Fruit fly (Drosophila melanogaster) whole organism, embryonic: ENCODE data around the gene Rgl.

Experiments used
- Adf1 ChIP-seq: fragments of 200-800 bp; sonication (Bioruptor generic); IDR thresholded peaks from 2 replicates; pipeline ENCODE4 v1.3.6; 2022; ENCODE audit warnings: missing biosample characterization, missing genetic modification characterization
- Blimp-1 ChIP-seq: fragments of 200-800 bp; sonication (Bioruptor generic); optimal IDR thresholded peaks from 3 replicates; lab custom pipeline; 2018; ENCODE audit warnings: missing biosample characterization, missing genetic modification characterization, mild to moderate bottlenecking, moderate library complexity, missing genetic modification reagents
- CG10543 ChIP-seq: fragments of 200-800 bp; sonication (Bioruptor generic); optimal IDR thresholded peaks from 3 replicates; lab custom pipeline; 2017; ENCODE audit warnings: missing biosample characterization, mild to moderate bottlenecking, missing genetic modification characterization, moderate library complexity
- CG11247 ChIP-seq: fragments of 200-800 bp; sonication (Bioruptor generic); IDR thresholded peaks from 2 replicates; pipeline ENCODE4 v1.3.6; 2022; ENCODE audit warnings: missing biosample characterization, missing genetic modification characterization
- CG11560 ChIP-seq: fragments of 200-800 bp; sonication (Bioruptor generic); IDR thresholded peaks from 3 replicates; pipeline ENCODE4 v1.3.6; 2022; ENCODE audit warnings: missing biosample characterization, missing genetic modification characterization
- CG16863 ChIP-seq: fragments of 200-800 bp; sonication (Bioruptor generic); optimal IDR thresholded peaks from 3 replicates; lab custom pipeline; 2016; ENCODE audit warnings: missing biosample characterization, missing genetic modification characterization
- CG17361 ChIP-seq: fragments of 200-800 bp; sonication (Bioruptor generic); IDR thresholded peaks from 3 replicates; pipeline ENCODE4 v1.3.6; 2022; ENCODE audit warnings: missing biosample characterization, missing genetic modification characterization
- CG17802 ChIP-seq: fragments of 200-800 bp; sonication (Bioruptor generic); optimal IDR thresholded peaks from 2 replicates; lab custom pipeline; 2018; ENCODE audit warnings: missing biosample characterization, mild to moderate bottlenecking, missing genetic modification characterization, moderate library complexity
- CG1832 ChIP-seq: fragments of 200-800 bp; sonication (Bioruptor generic); optimal IDR thresholded peaks from 2 replicates; lab custom pipeline; 2017; ENCODE audit warnings: missing biosample characterization, mild to moderate bottlenecking, missing genetic modification characterization, inconsistent platforms
- CG2678 ChIP-seq: fragments of 200-800 bp; sonication (Bioruptor generic); optimal IDR thresholded peaks from 3 replicates; lab custom pipeline; 2019; ENCODE audit warnings: missing biosample characterization, mild to moderate bottlenecking, missing genetic modification characterization, moderate library complexity
- CG2875 ChIP-seq: fragments of 200-800 bp; sonication (Bioruptor generic); optimal IDR thresholded peaks from 2 replicates; lab custom pipeline; 2017; ENCODE audit warnings: missing biosample characterization, mild to moderate bottlenecking, missing genetic modification characterization, missing genetic modification reagents
- CG30020 ChIP-seq: fragments of 200-800 bp; optimal IDR thresholded peaks from 2 replicates; lab custom pipeline; 2019; ENCODE audit warnings: missing biosample characterization, mild to moderate bottlenecking, missing genetic modification characterization, moderate library complexity
- CG31224 ChIP-seq: fragments of 200-800 bp; sonication (Bioruptor generic); IDR thresholded peaks from 2 replicates; pipeline ENCODE4 v1.3.6; 2022; ENCODE audit warnings: missing biosample characterization, missing genetic modification characterization
- CG32772 ChIP-seq: fragments of 200-800 bp; sonication (Bioruptor generic); IDR thresholded peaks from 2 replicates; pipeline ENCODE4 v1.3.6; 2022; ENCODE audit warnings: missing biosample characterization, missing genetic modification characterization
- CG4282 ChIP-seq: fragments of 200-800 bp; sonication (Bioruptor generic); optimal IDR thresholded peaks from 2 replicates; lab custom pipeline; 2016; ENCODE audit warnings: missing biosample characterization, missing genetic modification characterization
- CG4617 ChIP-seq: fragments of 200-800 bp; sonication (Bioruptor generic); optimal IDR thresholded peaks from 3 replicates; lab custom pipeline; 2016; ENCODE audit warnings: missing biosample characterization, missing genetic modification characterization, borderline replicate concordance
- CG9727 ChIP-seq: fragments of 200-800 bp; sonication (Bioruptor generic); optimal IDR thresholded peaks from 3 replicates; lab custom pipeline; 2017; ENCODE audit warnings: missing biosample characterization, mild to moderate bottlenecking, missing genetic modification characterization
- CTCF ChIP-seq: fragments of 200-800 bp; sonication (Bioruptor generic); optimal IDR thresholded peaks from 2 replicates; lab custom pipeline; 2017; ENCODE audit warnings: missing biosample characterization, mild to moderate bottlenecking, missing genetic modification characterization, moderate library complexity
- Dbx ChIP-seq: fragments of 200-800 bp; sonication (Bioruptor generic); IDR thresholded peaks from 3 replicates; pipeline ENCODE4 v1.3.6; 2022; ENCODE audit warnings: missing biosample characterization, missing genetic modification characterization
- Dfd ChIP-seq, 2 experiments: fragments of >200 bp; optimal IDR thresholded peaks; 2 replicates each; lab custom pipeline; 2017; ENCODE audit warnings: missing biosample characterization in 2 of 2, missing genetic modification characterization in 2 of 2
- Ets65A ChIP-seq: fragments of 200-800 bp; sonication (Bioruptor generic); peaks from one replicate; lab custom pipeline; 2016; ENCODE audit warnings: missing biosample characterization, missing genetic modification characterization
- Fer3 ChIP-seq: fragments of 200-800 bp; sonication (Bioruptor generic); optimal IDR thresholded peaks from 2 replicates; lab custom pipeline; 2018; ENCODE audit warnings: missing biosample characterization, mild to moderate bottlenecking, missing genetic modification characterization, moderate library complexity
- Gsc ChIP-seq: fragments of 200-800 bp; sonication (Bioruptor generic); IDR thresholded peaks from 2 replicates; pipeline ENCODE4 v1.3.6; 2022; ENCODE audit warnings: missing biosample characterization, missing genetic modification characterization
- MBD-R2 ChIP-seq: fragments of 200-800 bp; sonication (Bioruptor generic); IDR thresholded peaks from 2 replicates; pipeline ENCODE4 v1.3.6; 2022; ENCODE audit warnings: missing biosample characterization, missing genetic modification characterization
- NC2α ChIP-seq: fragments of 200-800 bp; sonication (Bioruptor generic); optimal IDR thresholded peaks from 2 replicates; lab custom pipeline; 2016; ENCODE audit warnings: missing biosample characterization, missing genetic modification characterization
- NK7.1 ChIP-seq: fragments of 200-800 bp; sonication (Bioruptor generic); optimal IDR thresholded peaks from 3 replicates; lab custom pipeline; 2016; ENCODE audit warnings: missing biosample characterization, missing genetic modification characterization
- PHDP ChIP-seq: fragments of 200-800 bp; sonication (Bioruptor generic); optimal IDR thresholded peaks from 3 replicates; lab custom pipeline; 2018; ENCODE audit warnings: missing biosample characterization, mild to moderate bottlenecking, missing genetic modification characterization, moderate library complexity
- Poxn ChIP-seq: fragments of 200-800 bp; sonication (Bioruptor generic); IDR thresholded peaks from 2 replicates; pipeline ENCODE4 v1.3.6; 2022; ENCODE audit warnings: missing biosample characterization, missing genetic modification characterization
- Rx ChIP-seq: fragments of 200-800 bp; sonication (Bioruptor generic); IDR thresholded peaks from 2 replicates; pipeline ENCODE4 v1.3.6; 2022; ENCODE audit warnings: missing biosample characterization, missing genetic modification characterization
- al ChIP-seq: fragments of 200-800 bp; sonication (Bioruptor generic); IDR thresholded peaks from 2 replicates; pipeline ENCODE4 v1.3.6; 2022; ENCODE audit warnings: missing biosample characterization, missing genetic modification characterization
- btn ChIP-seq: fragments of 200-800 bp; sonication (Bioruptor generic); optimal IDR thresholded peaks from 2 replicates; lab custom pipeline; 2016; ENCODE audit warnings: missing biosample characterization, missing genetic modification characterization
- dan ChIP-seq: fragments of 200-800 bp; sonication (Bioruptor generic); IDR thresholded peaks from 2 replicates; pipeline ENCODE4 v1.3.6; 2022; ENCODE audit warnings: missing biosample characterization, missing genetic modification characterization
- fru ChIP-seq: fragments of >200 bp; optimal IDR thresholded peaks from 2 replicates; lab custom pipeline; 2017
- gce ChIP-seq: fragments of 200-800 bp; sonication (Bioruptor generic); IDR thresholded peaks from 3 replicates; pipeline ENCODE4 v1.3.6; 2022; ENCODE audit warnings: missing biosample characterization, missing genetic modification characterization
- gfzf ChIP-seq: fragments of 200-800 bp; sonication (Bioruptor generic); optimal IDR thresholded peaks from 2 replicates; lab custom pipeline; 2016; ENCODE audit warnings: missing biosample characterization, mild to moderate bottlenecking, missing genetic modification characterization, moderate library complexity
- her ChIP-seq: fragments of 200-800 bp; sonication (Bioruptor generic); optimal IDR thresholded peaks from 2 replicates; lab custom pipeline; 2016; ENCODE audit warnings: missing biosample characterization, missing genetic modification characterization
- hth ChIP-seq: fragments of >200 bp; optimal IDR thresholded peaks from 2 replicates; lab custom pipeline; 2017; ENCODE audit warnings: inconsistent platforms
- jing ChIP-seq: fragments of 200-800 bp; sonication (Bioruptor generic); optimal IDR thresholded peaks from 2 replicates; lab custom pipeline; 2018; ENCODE audit warnings: missing biosample characterization, mild to moderate bottlenecking, missing genetic modification characterization
- kay ChIP-seq: fragments of 200-800 bp; sonication (Bioruptor generic); optimal IDR thresholded peaks from 2 replicates; lab custom pipeline; 2016; ENCODE audit warnings: missing biosample characterization, missing genetic modification characterization
- kni ChIP-seq: fragments of 200-800 bp; sonication (Bioruptor generic); optimal IDR thresholded peaks from 3 replicates; lab custom pipeline; 2017; ENCODE audit warnings: mild to moderate bottlenecking, missing biosample characterization, missing genetic modification reagents, missing genetic modification characterization
- knrl ChIP-seq: fragments of 200-800 bp; sonication (Bioruptor generic); IDR thresholded peaks from 3 replicates; pipeline ENCODE4 v1.3.6; 2022; ENCODE audit warnings: missing biosample characterization, missing genetic modification characterization; ENCODE audit not compliant: partially characterized antibody
- lilli ChIP-seq: fragments of 200-800 bp; sonication (Bioruptor generic); optimal IDR thresholded peaks from 3 replicates; lab custom pipeline; 2016; ENCODE audit warnings: missing biosample characterization, missing genetic modification characterization
- mld ChIP-seq: fragments of 200-800 bp; sonication (Bioruptor generic); IDR thresholded peaks from 3 replicates; pipeline ENCODE4 v1.3.6; 2022; ENCODE audit warnings: missing biosample characterization, missing genetic modification characterization; ENCODE audit not compliant: partially characterized antibody
- nau ChIP-seq: fragments of 200-800 bp; sonication (Bioruptor generic); optimal IDR thresholded peaks from 3 replicates; lab custom pipeline; 2017; ENCODE audit warnings: missing biosample characterization, mild to moderate bottlenecking, missing genetic modification characterization, missing genetic modification reagents
- pan ChIP-seq, 4 experiments: fragments of >200 bp in 3 of 4; fragments of 200-800 bp in 1 of 4; sonication (Bioruptor generic) in 1 of 4; optimal IDR thresholded peaks in 3 of 4; IDR thresholded peaks in 1 of 4; 2 replicates each; pipeline versions ENCODE4 v1.3.6 to Lab custom; 2017 to 2022; ENCODE audit warnings: missing biosample characterization in 2 of 4, missing genetic modification characterization in 2 of 4, mixed read lengths in 1 of 4
- pum ChIP-seq: fragments of 200-800 bp; sonication (Bioruptor generic); optimal IDR thresholded peaks from 2 replicates; lab custom pipeline; 2016; ENCODE audit warnings: missing biosample characterization, missing genetic modification characterization
- row ChIP-seq: fragments of 200-800 bp; sonication (Bioruptor generic); IDR thresholded peaks from 3 replicates; pipeline ENCODE4 v1.3.6; 2022; ENCODE audit warnings: missing biosample characterization, missing genetic modification characterization
- scrt ChIP-seq: fragments of 200-800 bp; sonication (Bioruptor generic); optimal IDR thresholded peaks from 2 replicates; lab custom pipeline; 2018; ENCODE audit warnings: missing biosample characterization, mild to moderate bottlenecking, missing genetic modification characterization, moderate library complexity
- sd ChIP-seq: fragments of 200-800 bp; sonication (Bioruptor generic); optimal IDR thresholded peaks from 3 replicates; lab custom pipeline; 2018; ENCODE audit warnings: missing biosample characterization, mild to moderate bottlenecking, missing genetic modification characterization, moderate library complexity
- sob ChIP-seq: fragments of 200-800 bp; sonication (Bioruptor generic); IDR thresholded peaks from 2 replicates; pipeline ENCODE4 v1.3.6; 2022; ENCODE audit warnings: missing biosample characterization, missing genetic modification characterization
- tap ChIP-seq: fragments of 200-800 bp; optimal IDR thresholded peaks from 3 replicates; lab custom pipeline; 2019; ENCODE audit warnings: missing biosample characterization, mild to moderate bottlenecking, missing genetic modification characterization, moderate library complexity
- unc-4 ChIP-seq: fragments of 200-800 bp; sonication (Bioruptor generic); IDR thresholded peaks from 2 replicates; pipeline ENCODE4 v1.3.6; 2022; ENCODE audit warnings: missing biosample characterization, missing genetic modification characterization; ENCODE audit not compliant: partially characterized antibody
- wor ChIP-seq: fragments of 200-800 bp; sonication (Bioruptor generic); IDR thresholded peaks from 2 replicates; pipeline ENCODE4 v1.3.6; 2022; ENCODE audit warnings: missing biosample characterization, missing genetic modification characterization

The Rgl gene

DNA sequence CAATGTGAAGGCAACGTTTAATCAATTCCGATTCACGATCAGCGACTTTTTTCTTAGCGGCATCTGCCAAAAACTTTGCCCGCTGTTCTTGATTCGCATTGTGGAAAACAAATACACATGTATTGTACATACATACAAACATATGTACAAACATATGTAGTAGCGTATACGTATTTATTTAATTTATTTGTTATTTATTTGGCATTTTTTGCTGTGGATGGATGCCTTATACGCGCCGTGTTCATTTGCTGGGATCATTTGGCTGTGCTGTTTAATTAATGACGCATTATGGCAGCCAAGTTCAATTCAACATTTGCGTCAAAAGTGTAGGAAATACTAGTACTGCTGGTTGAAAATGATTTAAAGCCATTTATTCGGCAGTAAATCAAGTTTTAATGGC lies 12.4 kb downstream of the Rgl start (continued):
- TF ChIP-seq CG2678 (tag; lab: Kevin White, UChicago) (peak; percentile 53), tap (tag; lab: Kevin White, UChicago) (no peak), hth (lab: Kevin White, UChicago) (no peak), CG17361 (GFP tag; lab: Robert Waterston, UW) (no peak), CG9727 (GFP tag; lab: Kevin White, UChicago) (no peak), Poxn (GFP tag; lab: Robert Waterston, UW) (no peak), Blimp-1 (GFP tag; lab: Kevin White, UChicago) (no peak), CTCF (GFP tag; lab: Kevin White, UChicago) (no peak), row (GFP tag; lab: Robert Waterston, UW) (no peak), pan (optimal IDR thresholded peaks at IDR 0.05; lab: Kevin White, UChicago) (no peak), pan (GFP tag; optimal IDR thresholded peaks at IDR 0.05 in 1 of 2, IDR thresholded peaks at IDR 0.05 in 1 of 2) (no peak), PHDP (tag; lab: Kevin White, UChicago) (peak; percentile 44), sob (GFP tag; lab: Robert Waterston, UW) (peak; percentile 73), sd (peak; percentile 61), jing (GFP tag; lab: Kevin White, UChicago) (no peak), CG2875 (GFP tag; lab: Kevin White, UChicago) (no peak), CG11247 (GFP tag; lab: Robert Waterston, UW) (no peak), gfzf (no peak), CG17802 (tag; lab: Kevin White, UChicago) (no peak), CG16863 (GFP tag; lab: Kevin White, UChicago) (no peak), CG31224 (GFP tag; lab: Robert Waterston, UW) (no peak), CG32772 (GFP tag; lab: Robert Waterston, UW) (no peak), CG1832 (GFP tag; lab: Kevin White, UChicago) (no peak), lilli (GFP tag; lab: Kevin White, UChicago) (no peak), Adf1 (GFP tag; lab: Robert Waterston, UW) (peak; percentile 35; the same call in 1 of the 2 replicates), kay (GFP tag; lab: Kevin White, UChicago) (no peak), al (no peak), her (GFP tag; lab: Kevin White, UChicago) (no peak), Dbx (GFP tag; lab: Robert Waterston, UW) (peak; percentile 19; the same call in 1 of the 3 replicates), NC2α (GFP tag; lab: Kevin White, UChicago) (no peak), scrt (peak; percentile 5), CG11560 (tag; lab: Robert Waterston, UW) (no peak), Ets65A (GFP tag; lab: Kevin White, UChicago) (peak; percentile 72), MBD-R2 (GFP tag; lab: Robert Waterston, UW) (no peak), fru (lab: Kevin White, UChicago) (no peak), CG4282 (GFP tag; lab: Kevin White, UChicago) (no peak), pum (GFP tag; lab: Kevin White, UChicago) (no peak), btn (GFP tag; lab: Kevin White, UChicago) (no peak), CG10543 (peak; percentile 58), wor (no peak), mld (GFP tag; lab: Robert Waterston, UW) (no peak), Dfd (GFP tag; optimal IDR thresholded peaks at IDR 0.05; lab: Kevin White, UChicago) (no peak), CG30020 (tag; lab: Kevin White, UChicago) (no peak), NK7.1 (GFP tag; lab: Kevin White, UChicago) (no peak), knrl (GFP tag; lab: Robert Waterston, UW) (no peak), dan (GFP tag; lab: Robert Waterston, UW) (no peak), Rx (no peak), kni (GFP tag; lab: Kevin White, UChicago) (no peak), nau (GFP tag; lab: Kevin White, UChicago) (peak; percentile 18), unc-4 (no peak), Gsc (no peak), CG4617 (GFP tag; lab: Kevin White, UChicago) (no peak), Fer3 (tag; lab: Kevin White, UChicago) (peak; percentile 49), gce (no peak)
